Fruit fly (Drosophila melanogaster) whole organism, larva: Measurements from ENCODE around the gene CG1578.

Source experiments
- noc ChIP-seq: fragments of 200-800 bp; sonication (Bioruptor generic); optimal IDR thresholded peaks from 3 replicates; lab custom pipeline; 2019; ENCODE audit warnings: missing biosample characterization, mild to moderate bottlenecking, missing genetic modification characterization, moderate library complexity

Gene CG1578

DNA sequence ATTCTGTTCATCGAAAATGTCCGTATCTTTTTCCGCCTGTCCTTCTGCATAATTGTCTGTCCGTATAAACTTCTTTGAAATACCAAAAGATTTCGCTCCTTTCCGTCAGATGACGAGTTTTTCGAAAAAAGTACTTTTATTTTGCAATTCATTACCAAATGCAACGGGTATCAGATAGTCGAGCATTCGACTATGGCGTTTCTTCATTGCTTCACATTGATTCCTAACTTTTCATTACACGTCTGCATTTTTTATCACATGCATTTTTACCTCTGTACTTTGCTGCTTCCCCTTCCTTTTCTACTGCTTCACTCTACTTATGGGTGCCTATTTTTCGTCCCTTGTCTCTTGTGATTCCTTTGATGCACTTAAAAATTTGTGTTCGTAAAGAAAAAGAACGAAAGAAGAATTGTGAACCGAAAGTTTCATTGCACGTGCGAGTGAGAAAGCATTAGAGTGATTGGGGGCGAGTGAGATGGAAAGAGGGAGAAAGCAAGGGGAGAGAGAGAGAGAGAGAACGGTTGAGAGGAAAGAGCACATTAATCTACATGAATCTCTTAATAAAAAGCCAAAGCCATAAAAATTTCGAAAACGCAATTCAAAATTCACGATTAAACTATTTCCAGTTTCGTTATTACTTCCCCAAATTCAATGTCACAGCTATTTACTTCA, 12.1 kb upstream of the CG1578 start:
- TF ChIP-seq noc, result no peak

DNA sequence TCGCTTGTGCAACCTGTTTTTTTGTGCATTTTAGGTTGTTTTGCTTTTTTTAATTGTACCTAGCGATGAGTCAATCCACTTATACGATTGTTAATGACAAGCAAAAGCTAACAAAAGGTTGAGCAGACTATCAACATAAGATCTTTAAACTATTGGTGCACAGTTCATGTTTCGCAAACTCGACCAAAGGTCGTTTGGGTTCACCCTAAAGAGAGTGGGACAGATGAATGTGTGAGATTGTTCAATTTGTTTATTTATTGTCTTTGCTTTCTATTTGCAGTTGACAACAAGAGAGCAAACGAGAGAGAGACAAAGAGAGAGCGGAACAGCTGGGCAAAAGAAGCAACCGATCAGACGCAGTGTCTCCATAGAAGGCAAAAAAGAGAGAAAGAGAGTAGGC, 6.7 kb upstream of the CG1578 start:
- TF ChIP-seq noc, result no peak

- peak; percentile 11 for TF ChIP-seq noc
These were observed 5.6 kb upstream of the CG1578 start for dm6 chrX:11821946-11822345.

DNA sequence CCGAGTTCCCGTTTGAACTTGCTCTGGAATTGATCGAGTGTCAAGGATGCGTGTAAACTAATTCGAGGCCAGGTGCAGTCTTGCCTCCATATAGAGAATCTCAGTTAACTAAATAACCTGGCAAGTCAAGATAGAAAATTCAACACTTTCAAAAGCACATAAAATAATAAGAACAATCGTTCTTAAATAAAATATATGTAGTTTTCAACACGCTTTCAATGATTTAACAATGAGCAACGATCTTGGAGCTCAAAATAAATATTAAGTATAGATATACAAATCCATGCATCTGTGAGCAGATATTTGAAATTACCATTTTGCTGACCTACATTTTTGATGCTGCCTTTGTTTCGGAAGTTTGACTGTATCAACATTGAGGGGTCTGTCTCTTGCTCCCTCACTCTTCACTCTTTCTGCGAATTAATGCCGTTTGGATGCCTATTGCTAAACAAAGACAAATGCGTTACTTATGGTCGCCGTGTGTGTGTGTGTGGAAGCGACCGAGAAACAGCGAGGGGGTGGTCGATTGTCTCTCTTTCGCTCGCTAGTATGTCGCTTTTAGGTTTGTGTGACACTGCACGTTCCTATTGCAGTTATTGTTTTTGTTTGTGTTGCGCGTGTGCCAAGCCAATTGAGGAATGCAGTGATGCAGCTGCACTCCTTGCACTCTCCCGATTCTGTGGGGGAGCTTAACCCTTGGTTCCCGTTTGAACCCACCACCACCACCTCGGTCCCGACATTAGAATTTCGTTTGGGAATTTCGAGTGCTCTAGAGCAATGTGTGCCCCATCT, 4.1 kb upstream of the CG1578 start:
- peak; percentile 41 for TF ChIP-seq noc

DNA sequence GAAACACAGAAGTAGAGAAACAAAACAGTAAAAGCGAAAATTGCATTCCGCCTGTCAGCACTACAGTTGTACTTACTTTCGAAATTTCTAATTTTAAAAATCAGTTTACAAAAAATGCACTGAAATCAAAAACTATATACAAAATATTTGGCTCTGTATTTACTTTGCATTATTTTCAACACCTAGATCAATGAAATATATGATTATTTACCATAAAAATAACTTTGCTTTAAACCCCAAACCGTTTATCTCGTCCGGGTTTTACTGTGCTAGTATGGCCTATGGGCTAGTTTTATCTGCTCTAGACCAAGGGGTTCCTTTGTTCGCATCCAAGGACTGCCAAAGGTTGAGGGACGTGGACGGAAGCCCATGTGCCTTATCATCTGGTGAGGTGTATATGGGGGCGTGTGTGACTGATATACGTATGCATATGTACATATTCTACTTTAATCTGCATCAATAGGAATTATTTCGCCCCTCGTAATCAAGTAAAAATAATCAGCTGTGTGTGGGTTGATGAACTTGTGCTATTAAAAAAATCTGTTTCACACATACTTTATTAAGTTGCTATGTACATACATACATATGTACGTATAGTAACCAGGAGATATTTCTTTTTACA, 3.0 kb upstream of the CG1578 start:
- no peak for TF ChIP-seq noc

DNA sequence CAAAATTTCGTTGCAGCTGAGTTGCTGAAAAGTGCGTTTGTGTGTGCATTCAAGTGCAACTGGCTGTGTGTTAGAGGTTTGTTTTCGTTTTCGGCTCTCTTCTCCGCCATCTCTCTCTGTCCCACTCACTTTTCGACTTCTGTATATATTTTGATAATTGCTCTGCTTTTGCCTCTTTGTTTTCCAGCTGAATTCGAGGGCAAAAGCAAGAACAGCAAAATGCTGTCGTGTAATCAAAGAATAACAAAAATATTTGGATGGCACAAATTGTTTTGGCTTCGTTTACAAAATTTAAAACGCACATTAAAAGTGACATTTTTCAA, 2.4 kb upstream of the CG1578 start:
- no peak for TF ChIP-seq noc

dm6 chrX:11818047-11818766, 1.9 kb upstream of the CG1578 start:
- TF ChIP-seq noc, result peak; percentile 93

DNA sequence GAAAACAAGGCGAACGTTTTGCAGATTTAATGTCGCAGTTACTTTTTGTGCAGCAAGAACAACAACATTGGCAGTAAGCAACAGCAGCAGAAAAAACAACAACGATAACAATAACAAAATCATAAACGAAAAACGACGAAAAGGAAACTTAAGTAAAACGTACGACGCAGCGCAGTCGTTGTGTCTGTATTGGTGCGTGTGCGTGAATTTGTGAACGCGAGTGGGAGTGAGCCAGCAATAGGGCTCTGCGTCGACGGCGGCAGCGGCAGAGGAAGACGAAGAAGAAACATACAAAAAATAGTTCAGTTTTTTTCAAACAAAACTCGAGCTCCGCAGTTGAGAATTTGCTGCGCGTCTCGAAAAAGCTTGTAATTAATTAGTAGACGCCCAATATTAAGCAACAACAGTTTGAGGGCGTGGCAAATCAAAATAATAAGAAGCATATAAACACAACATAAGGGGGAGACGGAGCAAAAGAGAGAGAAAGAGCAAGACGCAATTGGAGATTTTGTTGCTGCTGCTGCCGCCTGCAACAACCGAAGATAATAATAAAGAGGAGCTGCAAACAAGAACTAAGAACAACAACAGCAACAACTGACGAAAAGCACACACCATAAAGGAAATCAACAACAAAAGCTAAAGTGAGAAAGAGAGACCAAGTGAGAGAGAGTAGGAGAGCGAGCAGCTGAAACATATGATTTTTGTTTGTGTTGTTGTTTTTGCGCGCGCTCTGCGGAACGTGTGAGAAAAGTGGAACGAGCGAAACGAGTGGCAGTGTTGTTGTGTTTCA, 1.0 kb upstream of the CG1578 start:
- TF ChIP-seq noc, result no peak

DNA sequence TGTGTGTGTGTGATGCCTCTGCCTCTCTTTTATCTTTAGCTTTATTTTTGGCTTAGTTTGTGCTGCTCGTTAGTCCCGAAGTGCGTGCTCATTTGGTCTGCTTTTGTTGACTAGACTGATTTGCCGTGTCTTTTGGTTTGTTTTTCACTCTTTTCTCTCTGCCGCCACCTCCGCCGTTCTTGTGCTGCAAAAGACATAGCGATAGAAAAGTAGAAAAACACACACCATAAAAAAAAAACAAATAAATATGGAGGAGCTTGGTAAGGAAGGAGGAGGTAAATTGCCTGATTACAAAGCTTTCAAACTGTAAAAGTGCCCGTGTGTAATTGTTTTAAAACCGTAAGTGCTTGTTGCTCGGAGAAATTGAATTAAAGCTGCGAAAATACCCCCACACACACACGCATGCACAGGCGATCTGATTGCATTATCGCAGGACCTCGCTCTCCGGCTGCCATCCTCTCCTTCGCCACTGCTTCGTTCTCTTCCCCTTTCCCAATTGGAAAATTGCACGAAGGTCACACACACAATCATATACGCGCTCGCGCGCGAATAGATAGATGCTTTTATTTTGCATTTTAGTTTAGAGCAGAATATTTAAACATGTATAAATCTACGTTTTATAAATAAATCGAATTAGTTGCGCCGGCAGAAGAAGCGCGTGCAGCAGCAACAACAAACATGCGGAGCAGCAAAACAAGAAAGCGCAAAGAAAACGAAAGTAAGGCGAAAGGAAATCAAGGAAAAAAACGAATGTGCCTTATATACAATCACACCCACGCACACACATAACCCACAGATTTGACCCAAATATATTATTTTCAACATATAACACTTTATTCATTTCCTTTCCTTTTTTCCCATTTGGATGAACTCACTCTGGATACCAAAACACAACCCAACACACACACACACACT, 738 bp downstream of the CG1578 start:
- TF ChIP-seq noc, result no peak

DNA sequence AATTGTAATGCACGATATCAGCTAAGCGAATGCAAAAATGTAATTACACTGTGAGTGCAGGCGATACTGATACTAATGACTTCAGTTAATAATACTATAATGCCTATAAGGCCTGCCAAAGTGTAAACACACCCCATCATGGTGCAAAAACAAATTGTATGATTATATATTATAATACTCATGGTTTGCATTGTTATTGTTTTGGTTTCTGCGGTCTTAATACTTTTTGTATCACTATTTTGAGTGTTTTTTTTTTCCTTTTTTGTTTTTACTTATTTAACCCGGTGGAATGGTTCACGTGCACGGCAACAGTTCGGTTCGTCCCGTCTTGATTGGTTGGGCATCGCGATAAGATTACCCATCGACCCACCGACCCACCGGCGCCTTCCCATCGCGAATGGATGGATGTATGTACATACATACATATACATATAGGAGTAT, 2.6 kb downstream of the CG1578 start:
- TF ChIP-seq noc, result no peak

dm6 chrX:11812828-11813227, 3.5 kb downstream of the CG1578 start:
- TF ChIP-seq noc, result no peak

DNA sequence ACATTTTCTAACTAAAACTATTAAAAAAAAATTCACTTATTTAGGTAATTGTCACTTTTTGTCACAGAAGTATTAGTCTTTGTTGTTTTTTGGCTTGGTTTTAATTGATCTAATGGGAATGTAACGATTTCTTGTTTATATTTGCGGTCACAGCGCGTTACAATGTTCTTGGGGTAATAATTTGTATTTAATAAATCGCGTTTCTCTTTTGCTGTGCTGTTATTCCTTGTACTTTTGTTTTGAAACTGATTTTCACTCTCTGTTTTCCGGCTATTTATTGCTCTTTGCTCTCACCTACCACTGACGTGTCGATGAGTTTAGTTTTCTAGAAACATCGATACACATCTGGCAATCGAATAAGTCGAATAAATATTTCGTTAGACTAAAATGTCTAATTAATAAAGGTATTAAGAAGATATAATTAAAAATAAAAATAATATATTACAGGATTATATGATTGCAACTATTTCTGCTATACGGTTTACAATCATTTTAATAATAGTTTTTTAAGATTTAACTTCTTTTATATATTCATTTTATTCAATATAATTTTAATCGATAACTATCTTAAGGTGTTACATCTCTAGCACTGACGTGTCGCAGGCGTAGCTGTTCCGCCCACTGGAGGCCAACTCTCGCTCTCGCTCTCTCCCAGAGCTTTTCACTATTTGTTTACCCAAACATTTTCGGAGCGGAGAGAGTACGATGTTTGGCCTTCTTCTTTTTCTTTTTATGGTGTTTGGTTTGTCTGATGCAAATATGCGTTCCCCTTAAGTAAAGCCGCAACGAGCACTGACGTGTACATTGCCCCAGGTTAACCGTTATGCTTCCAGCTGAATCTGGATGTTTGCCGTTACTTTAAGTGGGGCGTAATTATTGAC, 9.2 kb downstream of the CG1578 start, which contains the start of gene Hsc70-3:
Gene Hsc70-3, minus strand, starts transcription at position 251 of the 881 bp plus-strand sequence.
- TF ChIP-seq noc, result peak; percentile 54

DNA sequence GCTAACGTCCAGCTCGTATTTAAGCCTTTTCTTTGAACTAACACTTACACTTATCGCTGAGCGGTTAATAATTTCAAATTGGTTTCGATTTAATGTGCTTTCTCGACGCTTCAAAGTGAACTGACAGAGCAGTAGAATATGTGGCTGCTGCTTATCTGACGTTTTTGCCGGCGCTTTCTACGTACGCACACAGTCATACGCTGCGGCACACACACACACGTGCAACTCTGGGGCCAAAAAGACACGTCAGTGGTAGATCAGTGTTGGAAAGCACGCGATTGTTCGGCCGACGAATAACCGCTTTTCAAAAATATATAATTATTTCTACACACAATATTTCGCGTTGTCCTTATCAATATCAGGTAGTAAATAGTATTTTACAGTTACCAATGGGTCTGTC, 10.2 kb downstream of the CG1578 start:
- TF ChIP-seq noc, result peak; percentile 8
